Worm (Caenorhabditis elegans) whole organism, L4/young adult: ENCODE measurements around the gene F58F12.1.

Experiments
- W03F9.2 ChIP-seq: fragments of 150-350 bp; optimal IDR thresholded peaks from 2 replicates; lab custom pipeline; 2014; ENCODE audit warnings: missing biosample characterization, missing genetic modification characterization
- dao-5 ChIP-seq: sonication (generic microtip); optimal IDR thresholded peaks from 2 replicates; lab custom pipeline; 2016; ENCODE audit warnings: missing genotype, missing genetic modification characterization, moderate library complexity, missing compliant biosample characterization
- him-1 ChIP-seq: sonication (generic microtip); optimal IDR thresholded peaks from 2 replicates; lab custom pipeline; 2016; ENCODE audit warnings: missing genotype, missing genetic modification reagents, missing genetic modification characterization, missing compliant biosample characterization

- no peak for TF ChIP-seq W03F9.2
- no peak for TF ChIP-seq dao-5 (tag; lab: Kevin White, UChicago)
- no peak for TF ChIP-seq him-1
Measured at ce11 chrII:6343893-6344292, 39.6 kb upstream of the F58F12.1 start, which contains the start of gene txt-18.
